Worm (Caenorhabditis elegans) whole organism, midembryonic: ENCODE results near the gene R07B7.8.

Experiments
- T22C8.4 ChIP-seq: fragments of 200-800 bp; sonication (Bioruptor generic); IDR thresholded peaks from 2 replicates; pipeline ENCODE4 v1.3.6; 2022; ENCODE audit warnings: missing genetic modification characterization, missing compliant biosample characterization
- cog-1 ChIP-seq: sonication (generic microtip); optimal IDR thresholded peaks from 2 replicates; lab custom pipeline; 2016; ENCODE audit warnings: missing genetic modification characterization, missing compliant biosample characterization
- flt-1 ChIP-seq: fragments of 200-800 bp; sonication (Bioruptor generic); IDR thresholded peaks from 2 replicates; pipeline ENCODE4 v1.3.6; 2022; ENCODE audit warnings: missing genetic modification characterization, missing compliant biosample characterization
- klf-2 ChIP-seq: fragments of 200-800 bp; sonication (Bioruptor generic); conservative IDR thresholded peaks from 2 replicates; pipeline ENCODE4 v1.3.6; 2022; ENCODE audit warnings: missing genetic modification reagents, missing genetic modification characterization, missing compliant biosample characterization
- med-1 ChIP-seq: sonication (generic microtip); optimal IDR thresholded peaks from 2 replicates; lab custom pipeline; 2017; ENCODE audit warnings: missing genetic modification characterization, mild to moderate bottlenecking, missing compliant biosample characterization, antibody characterized with exemption, missing genetic modification reagents; ENCODE audit not compliant: insufficient read depth
- ref-1 ChIP-seq: fragments of 200-800 bp; sonication (Bioruptor generic); conservative IDR thresholded peaks from 2 replicates; pipeline ENCODE4 v1.3.6; 2022; ENCODE audit warnings: missing genetic modification reagents, missing genetic modification characterization, missing compliant biosample characterization
- tab-1 ChIP-seq: fragments of 200-800 bp; sonication (Bioruptor generic); IDR thresholded peaks from 2 replicates; pipeline ENCODE4 v1.3.6; 2022; ENCODE audit warnings: missing genetic modification characterization, missing compliant biosample characterization
- ztf-23 ChIP-seq: fragments of 200-800 bp; sonication (Bioruptor generic); IDR thresholded peaks from 2 replicates; pipeline ENCODE4 v1.3.6; 2022; ENCODE audit warnings: missing genetic modification reagents, missing genetic modification characterization, missing compliant biosample characterization
- ztf-29 ChIP-seq: fragments of 200-800 bp; sonication (Bioruptor generic); IDR thresholded peaks from 2 replicates; pipeline ENCODE4 v1.3.6; 2022; ENCODE audit warnings: missing genetic modification reagents, missing genetic modification characterization, missing compliant biosample characterization

R07B7.8 gene

DNA sequence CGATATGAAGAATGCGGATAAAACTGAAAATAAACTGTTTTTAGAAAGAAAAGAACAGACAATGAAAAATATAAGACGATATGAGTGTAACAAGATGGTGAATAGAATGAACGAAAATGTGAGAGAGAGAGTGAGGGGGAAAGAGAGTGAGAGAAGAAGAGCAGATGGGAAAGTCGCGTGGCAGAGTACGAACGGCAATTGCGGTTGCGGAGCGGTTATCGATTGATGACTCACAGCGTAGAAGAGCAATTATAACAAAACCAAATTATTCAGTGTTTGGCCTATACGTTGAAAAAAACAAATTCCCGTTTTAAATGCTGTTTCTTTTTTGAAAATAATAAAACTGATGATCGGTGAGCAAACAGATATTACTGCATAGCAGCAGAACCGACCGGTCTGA is 18.7 kb downstream of the R07B7.8 start, which contains the start of gene pqn-53:
pqn-53 (minus strand) TSS at position 23 of the 400 bp plus-strand sequence.
- TF ChIP-seq flt-1 (GFP tag; lab: Robert Waterston, UW): 0 out of 2 replicates have a peak, but pooled peaks have one; percentile 46
- no peak for TF ChIP-seq med-1 (GFP tag; lab: Kevin White, UChicago)
- TF ChIP-seq klf-2 (GFP tag; lab: Robert Waterston, UW): no peak
- no peak for TF ChIP-seq ztf-29 (GFP tag; lab: Robert Waterston, UW)
- TF ChIP-seq tab-1 (GFP tag; lab: Robert Waterston, UW): no peak
- TF ChIP-seq T22C8.4 (GFP tag; lab: Robert Waterston, UW): peak; percentile 48; the same call in 1 of the 2 replicates
- TF ChIP-seq ztf-23 (GFP tag; lab: Robert Waterston, UW): no peak
- no peak for TF ChIP-seq ref-1 (GFP tag; lab: Robert Waterston, UW)
- no peak for TF ChIP-seq cog-1 (tag; lab: Kevin White, UChicago)

- TF ChIP-seq ztf-23 (GFP tag; lab: Robert Waterston, UW) (0 out of 2 replicates have a peak, but pooled peaks have one; percentile 31), T22C8.4 (GFP tag; lab: Robert Waterston, UW) (no peak), flt-1 (GFP tag; lab: Robert Waterston, UW) (0 out of 2 replicates have a peak, but pooled peaks have one; percentile 29)
Measured at ce11 chrV:12063036-12063435, 21.1 kb downstream of the R07B7.8 start, which contains the start of gene clh-6. Gene clh-6, minus strand, starts transcription at chrV:12063368.

DNA sequence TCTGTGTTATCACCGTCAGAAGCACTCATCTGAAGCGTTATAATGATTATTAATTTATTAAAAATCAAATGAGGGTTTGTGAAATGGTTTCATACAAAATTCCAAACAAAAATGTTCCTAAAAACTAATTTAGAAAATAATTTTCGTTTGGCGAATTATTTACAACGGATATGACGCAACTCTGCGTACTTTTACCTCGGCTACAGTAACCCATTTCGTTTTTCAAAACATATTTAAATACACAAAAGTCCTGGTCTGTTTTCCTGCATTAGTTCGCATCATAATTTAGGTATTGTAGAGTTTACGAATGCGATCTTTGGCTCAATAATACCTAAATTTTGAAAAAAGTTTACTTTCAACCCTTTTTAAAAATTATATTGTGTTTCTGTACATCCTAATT is 24.4 kb downstream of the R07B7.8 start, which contains the start of gene R07B7.2:
R07B7.2 (minus strand) TSS at position 35 of the 400 bp plus-strand sequence.
- no peak for TF ChIP-seq med-1 (GFP tag; lab: Kevin White, UChicago)
- TF ChIP-seq ref-1 (GFP tag; lab: Robert Waterston, UW): no peak
- TF ChIP-seq flt-1 (GFP tag; lab: Robert Waterston, UW): no peak
- no peak for TF ChIP-seq ztf-23 (GFP tag; lab: Robert Waterston, UW)
- TF ChIP-seq ztf-29 (GFP tag; lab: Robert Waterston, UW): no peak
- no peak for TF ChIP-seq klf-2 (GFP tag; lab: Robert Waterston, UW)
- no peak for TF ChIP-seq T22C8.4 (GFP tag; lab: Robert Waterston, UW)
- TF ChIP-seq cog-1 (tag; lab: Kevin White, UChicago): no peak
- no peak for TF ChIP-seq tab-1 (GFP tag; lab: Robert Waterston, UW)

- TF ChIP-seq ztf-23 (GFP tag; lab: Robert Waterston, UW) (no peak), flt-1 (GFP tag; lab: Robert Waterston, UW) (no peak), klf-2 (GFP tag; lab: Robert Waterston, UW) (no peak), ref-1 (GFP tag; lab: Robert Waterston, UW) (no peak), ztf-29 (GFP tag; lab: Robert Waterston, UW) (no peak), tab-1 (GFP tag; lab: Robert Waterston, UW) (no peak), med-1 (GFP tag; lab: Kevin White, UChicago) (no peak), T22C8.4 (GFP tag; lab: Robert Waterston, UW) (no peak), cog-1 (tag; lab: Kevin White, UChicago) (no peak)
Measured at ce11 chrV:12053598-12053997, 30.5 kb downstream of the R07B7.8 start, which contains the start of gene F10C2.7. Gene F10C2.7, plus strand, starts transcription at chrV:12053898.

DNA sequence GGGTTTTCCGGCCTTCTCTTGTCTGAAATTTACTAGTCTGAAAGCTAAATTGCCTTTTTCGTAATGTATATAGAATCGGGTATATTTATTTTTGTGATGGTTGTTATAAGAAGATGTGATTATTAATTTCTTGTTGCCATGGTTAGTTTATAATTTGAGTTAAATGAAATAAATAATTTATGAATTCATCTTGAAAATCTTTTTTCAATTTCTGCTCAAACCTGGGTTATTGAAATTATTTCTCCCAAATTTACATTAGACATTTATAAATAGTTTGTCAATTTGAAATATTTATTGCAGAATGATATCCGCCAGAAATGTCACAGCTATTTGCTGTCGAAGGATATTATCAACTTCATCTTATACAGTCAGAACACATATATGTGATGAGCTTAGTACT is 35.7 kb downstream of the R07B7.8 start, which contains the start of gene dars-2:
dars-2 (plus strand) TSS at position 301 of the 400 bp plus-strand sequence.
- TF ChIP-seq cog-1 (tag; lab: Kevin White, UChicago) (no peak), ztf-29 (GFP tag; lab: Robert Waterston, UW) (no peak), ztf-23 (GFP tag; lab: Robert Waterston, UW) (no peak), T22C8.4 (GFP tag; lab: Robert Waterston, UW) (no peak), klf-2 (GFP tag; lab: Robert Waterston, UW) (no peak), med-1 (GFP tag; lab: Kevin White, UChicago) (no peak), tab-1 (GFP tag; lab: Robert Waterston, UW) (no peak), flt-1 (GFP tag; lab: Robert Waterston, UW) (no peak), ref-1 (GFP tag; lab: Robert Waterston, UW) (no peak)

DNA sequence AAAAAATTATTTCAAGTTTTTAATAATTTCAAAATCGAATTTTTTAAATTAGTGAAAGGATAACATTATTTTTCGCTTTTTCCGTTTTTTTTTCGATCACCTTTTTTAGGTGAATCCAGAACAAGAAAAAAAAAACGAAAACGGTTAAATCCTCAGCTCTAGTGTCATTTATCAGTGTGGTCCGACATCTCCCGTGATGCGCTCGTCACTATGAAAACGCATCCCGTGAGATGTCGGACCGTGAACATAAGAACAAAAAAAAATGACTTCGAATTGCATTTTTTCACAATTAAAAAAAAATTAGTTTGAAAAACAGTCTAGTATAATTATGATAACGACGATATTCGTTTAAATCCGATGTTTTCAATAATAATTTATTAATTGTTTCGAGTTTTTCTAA is 36.4 kb downstream of the R07B7.8 start:
- TF ChIP-seq ref-1 (GFP tag; lab: Robert Waterston, UW): no peak
- no peak for TF ChIP-seq T22C8.4 (GFP tag; lab: Robert Waterston, UW)
- no peak for TF ChIP-seq ztf-29 (GFP tag; lab: Robert Waterston, UW)
- TF ChIP-seq flt-1 (GFP tag; lab: Robert Waterston, UW): no peak

- TF ChIP-seq ztf-23 (GFP tag; lab: Robert Waterston, UW) (no peak), med-1 (GFP tag; lab: Kevin White, UChicago) (no peak), T22C8.4 (GFP tag; lab: Robert Waterston, UW) (no peak), ref-1 (GFP tag; lab: Robert Waterston, UW) (no peak), flt-1 (GFP tag; lab: Robert Waterston, UW) (no peak), tab-1 (GFP tag; lab: Robert Waterston, UW) (no peak), klf-2 (GFP tag; lab: Robert Waterston, UW) (no peak), ztf-29 (GFP tag; lab: Robert Waterston, UW) (no peak), cog-1 (tag; lab: Kevin White, UChicago) (no peak)
Measured at ce11 chrV:12045132-12045531, 39.0 kb downstream of the R07B7.8 start, which contains the start of gene F10C2.5. Gene F10C2.5, plus strand, starts transcription at chrV:12045432.

- peak; percentile 53 for TF ChIP-seq cog-1 (tag; lab: Kevin White, UChicago)
- TF ChIP-seq ztf-29 (GFP tag; lab: Robert Waterston, UW): no peak
- TF ChIP-seq T22C8.4 (GFP tag; lab: Robert Waterston, UW): no peak
- no peak for TF ChIP-seq klf-2 (GFP tag; lab: Robert Waterston, UW)
- no peak for TF ChIP-seq flt-1 (GFP tag; lab: Robert Waterston, UW)
- TF ChIP-seq med-1 (GFP tag; lab: Kevin White, UChicago): no peak
Measured at ce11 chrV:12040823-12041606, 43.1 kb downstream of the R07B7.8 start, which contains the start of the genes kup-1 and F10C2.4. Gene kup-1, minus strand, starts transcription at chrV:12040873. Gene F10C2.4, plus strand, starts transcription at chrV:12041556.
